Fruit fly (Drosophila melanogaster) whole organism, wandering third instar larva: ENCODE data around the gene Prx3.
A peak's percentile ranks its signal among the peaks of the same experiment; 100 is the strongest.

Experiments
- Abd-B ChIP-seq: fragments of >200 bp; optimal IDR thresholded peaks from 2 replicates; lab custom pipeline; 2017; ENCODE audit warnings: missing biosample characterization, missing genetic modification characterization
- CG32264 ChIP-seq: fragments of 200-800 bp; sonication (Bioruptor generic); optimal IDR thresholded peaks from 2 replicates; lab custom pipeline; 2016; ENCODE audit warnings: missing biosample characterization, missing genetic modification characterization
- CG9705 ChIP-seq: fragments of 200-800 bp; sonication (Bioruptor generic); optimal IDR thresholded peaks from 2 replicates; lab custom pipeline; 2018; ENCODE audit warnings: missing biosample characterization, mild to moderate bottlenecking, missing genetic modification characterization
- CrebA ChIP-seq: fragments of 200-800 bp; sonication (Bioruptor generic); optimal IDR thresholded peaks from 2 replicates; lab custom pipeline; 2016; ENCODE audit warnings: missing biosample characterization, mild to moderate bottlenecking, missing genetic modification characterization, borderline replicate concordance
- Dfd ChIP-seq: fragments of >200 bp; optimal IDR thresholded peaks from 2 replicates; lab custom pipeline; 2017; ENCODE audit warnings: missing biosample characterization, missing genetic modification characterization
- Dif ChIP-seq: fragments of 200-275, 200-300 bp; sonication (Bioruptor generic); optimal IDR thresholded peaks from 2 replicates; lab custom pipeline; 2018; ENCODE audit warnings: missing biosample characterization, missing genetic modification characterization; ENCODE audit not compliant: partially characterized antibody
- GATAd ChIP-seq: sonication (Bioruptor generic); optimal IDR thresholded peaks from 2 replicates; lab custom pipeline; 2016; ENCODE audit warnings: missing biosample characterization, missing genetic modification characterization
- HLH106 ChIP-seq: fragments of 200-800 bp; optimal IDR thresholded peaks from 3 replicates; lab custom pipeline; 2019; ENCODE audit warnings: missing biosample characterization, mild to moderate bottlenecking, missing genetic modification characterization, moderate library complexity
- Hnf4 ChIP-seq: fragments of 200-800 bp; sonication (Bioruptor generic); optimal IDR thresholded peaks from 2 replicates; lab custom pipeline; 2016; ENCODE audit warnings: missing biosample characterization, mild to moderate bottlenecking, missing genetic modification characterization
- Hr83 ChIP-seq: fragments of 200-300 bp; sonication (Bioruptor generic); optimal IDR thresholded peaks from 2 replicates; lab custom pipeline; 2016; ENCODE audit warnings: missing biosample characterization, mild to moderate bottlenecking, missing genetic modification characterization, moderate library complexity; ENCODE audit not compliant: poor library complexity, severe bottlenecking
- Jra ChIP-seq: sonication (Bioruptor generic); optimal IDR thresholded peaks from 2 replicates; lab custom pipeline; 2016; ENCODE audit warnings: missing biosample characterization, missing genetic modification characterization
- Mio ChIP-seq: sonication (Bioruptor generic); optimal IDR thresholded peaks from 2 replicates; lab custom pipeline; 2016; ENCODE audit warnings: missing biosample characterization, missing genetic modification characterization
- Myc ChIP-seq: fragments of >200 bp; optimal IDR thresholded peaks from 2 replicates; lab custom pipeline; 2017
- N ChIP-seq: fragments of >200 bp; optimal IDR thresholded peaks from 2 replicates; lab custom pipeline; 2018; ENCODE audit warnings: missing biosample characterization, missing external identifiers, missing genetic modification characterization
- OdsH ChIP-seq: fragments of 200-800 bp; sonication (Bioruptor generic); optimal IDR thresholded peaks from 2 replicates; lab custom pipeline; 2016; ENCODE audit warnings: missing biosample characterization, mild to moderate bottlenecking, missing genetic modification characterization
- Rel ChIP-seq, 2 experiments: fragments of 200-800 bp; sonication (Bioruptor generic) in 1 of 2; optimal IDR thresholded peaks; 2 replicates in 1 of 2; 3 replicates in 1 of 2; lab custom pipeline; 2016 to 2019; ENCODE audit warnings: mild to moderate bottlenecking in 2 of 2, missing biosample characterization in 2 of 2, missing genetic modification characterization in 2 of 2, moderate library complexity in 1 of 2
- Sp1 ChIP-seq: fragments of 200-800 bp; sonication (Bioruptor generic); optimal IDR thresholded peaks from 3 replicates; lab custom pipeline; 2019; ENCODE audit warnings: missing biosample characterization, mild to moderate bottlenecking, missing genetic modification characterization, moderate library complexity
- Vsx2 ChIP-seq: fragments of 200-300, 225-300 bp; sonication (Bioruptor generic); optimal IDR thresholded peaks from 2 replicates; lab custom pipeline; 2018; ENCODE audit warnings: missing biosample characterization, missing genetic modification characterization; ENCODE audit not compliant: partially characterized antibody
- br ChIP-seq: fragments of 200-800 bp; sonication (Bioruptor generic); optimal IDR thresholded peaks from 2 replicates; lab custom pipeline; 2016; ENCODE audit warnings: missing biosample characterization, missing genetic modification characterization
- brk ChIP-seq: fragments of 200-800 bp; sonication (Bioruptor generic); optimal IDR thresholded peaks from 2 replicates; lab custom pipeline; 2016; ENCODE audit warnings: missing biosample characterization, mild to moderate bottlenecking, missing genetic modification characterization
- dl ChIP-seq, 2 experiments: fragments of 175-275, 200-275 bp in 1 of 2; fragments of 200-275 bp in 1 of 2; sonication (Bioruptor generic); optimal IDR thresholded peaks; lab custom pipeline; 2018; ENCODE audit warnings: mild to moderate bottlenecking in 2 of 2, missing biosample characterization in 2 of 2, missing genetic modification characterization in 2 of 2, moderate library complexity in 2 of 2; ENCODE audit not compliant: partially characterized antibody in 2 of 2, insufficient read depth in 1 of 2
- dmrt93B ChIP-seq: fragments of 200-800 bp; sonication (Bioruptor generic); optimal IDR thresholded peaks from 2 replicates; lab custom pipeline; 2018; ENCODE audit warnings: missing biosample characterization, mild to moderate bottlenecking, missing genetic modification characterization
- dsf ChIP-seq: sonication (Bioruptor generic); optimal IDR thresholded peaks from 2 replicates; lab custom pipeline; 2016; ENCODE audit warnings: missing biosample characterization, missing genetic modification characterization, borderline replicate concordance
- ey ChIP-seq: fragments of 200-800 bp; sonication (Bioruptor generic); optimal IDR thresholded peaks from 2 replicates; lab custom pipeline; 2016; ENCODE audit warnings: missing biosample characterization, missing genetic modification characterization
- foxo ChIP-seq, 2 experiments: fragments of 200-800 bp; sonication (Bioruptor generic); optimal IDR thresholded peaks; 2 replicates in 1 of 2; 3 replicates in 1 of 2; lab custom pipeline; 2016 to 2017; ENCODE audit warnings: missing biosample characterization in 2 of 2, missing genetic modification characterization in 2 of 2
- fru ChIP-seq: fragments of 200-800 bp; sonication (Bioruptor generic); optimal IDR thresholded peaks from 3 replicates; lab custom pipeline; 2016; ENCODE audit warnings: missing biosample characterization, mild to moderate bottlenecking, missing genetic modification characterization
- h ChIP-seq: fragments of 200-800 bp; sonication (Bioruptor generic); optimal IDR thresholded peaks from 3 replicates; lab custom pipeline; 2016; ENCODE audit warnings: missing biosample characterization, mild to moderate bottlenecking, missing genetic modification characterization
- jim ChIP-seq: fragments of 175-275, 200-325 bp; sonication (Bioruptor generic); optimal IDR thresholded peaks from 2 replicates; lab custom pipeline; 2016; ENCODE audit warnings: missing biosample characterization, mild to moderate bottlenecking, missing genetic modification characterization
- lola ChIP-seq: fragments of >200 bp; optimal IDR thresholded peaks from 2 replicates; lab custom pipeline; 2017; ENCODE audit warnings: missing biosample characterization, missing genetic modification characterization
- pan ChIP-seq: fragments of >200 bp; optimal IDR thresholded peaks from 2 replicates; lab custom pipeline; 2017
- psq ChIP-seq: fragments of 200-800 bp; sonication (Bioruptor generic); optimal IDR thresholded peaks from 3 replicates; lab custom pipeline; 2017; ENCODE audit warnings: missing biosample characterization, mild to moderate bottlenecking, missing genetic modification characterization, moderate library complexity
- rgr ChIP-seq: fragments of 200-800 bp; sonication (Bioruptor generic); optimal IDR thresholded peaks from 3 replicates; lab custom pipeline; 2016; ENCODE audit warnings: missing biosample characterization, mild to moderate bottlenecking, missing genetic modification characterization
- sv ChIP-seq: fragments of 200-800 bp; sonication (Bioruptor generic); optimal IDR thresholded peaks from 3 replicates; lab custom pipeline; 2016; ENCODE audit warnings: missing biosample characterization, missing genetic modification characterization
- tai ChIP-seq: sonication (Bioruptor generic); optimal IDR thresholded peaks from 2 replicates; lab custom pipeline; 2016; ENCODE audit warnings: missing biosample characterization, missing genetic modification characterization
- usp ChIP-seq: fragments of >200 bp; optimal IDR thresholded peaks from 2 replicates; lab custom pipeline; 2017; ENCODE audit warnings: missing biosample characterization, missing genetic modification characterization
- woc ChIP-seq: sonication (Bioruptor generic); optimal IDR thresholded peaks from 2 replicates; lab custom pipeline; 2016; ENCODE audit warnings: missing biosample characterization, mild to moderate bottlenecking, missing genetic modification characterization

Prx3 gene

dm6 chr3R:17583658-17584460, 37.5 kb upstream of the Prx3 start:
- TF ChIP-seq woc (GFP tag; lab: Kevin White, UChicago) (no peak), Jra (GFP tag; lab: Kevin White, UChicago) (no peak), Sp1 (GFP tag; lab: Kevin White, UChicago) (peak; percentile 52), N (GFP tag; lab: Kevin White, UChicago) (no peak), CrebA (GFP tag; lab: Kevin White, UChicago) (no peak), brk (no peak), jim (GFP tag; lab: Kevin White, UChicago) (no peak), psq (no peak), ey (GFP tag; lab: Kevin White, UChicago) (peak; percentile 29), fru (GFP tag; lab: Kevin White, UChicago) (peak; percentile 40), OdsH (GFP tag; lab: Kevin White, UChicago) (peak; percentile 22), dl (GFP tag; optimal IDR thresholded peaks at IDR 0.05; lab: Kevin White, UChicago; ENCODE audit: insufficient read depth in 1 of 2, partially characterized antibody in 2 of 2) (no peak), Hr83 (GFP tag; lab: Kevin White, UChicago) (no peak), Rel (GFP tag; optimal IDR thresholded peaks at IDR 0.05; lab: Kevin White, UChicago) (no peak), Rel (tag; optimal IDR thresholded peaks at IDR 0.05; lab: Kevin White, UChicago) (no peak), Dif (GFP tag; lab: Kevin White, UChicago) (no peak), GATAd (GFP tag; lab: Kevin White, UChicago) (no peak), Dfd (GFP tag; lab: Kevin White, UChicago) (peak; percentile 23), Hnf4 (GFP tag; lab: Kevin White, UChicago) (no peak), HLH106 (tag; lab: Kevin White, UChicago) (peak; percentile 53), br (GFP tag; lab: Kevin White, UChicago) (peak; percentile 12), lola (no peak), sv (no peak), Myc (lab: Kevin White, UChicago) (no peak), Vsx2 (GFP tag; lab: Kevin White, UChicago) (no peak), pan (lab: Kevin White, UChicago) (no peak), dmrt93B (GFP tag; lab: Kevin White, UChicago) (no peak), CG32264 (GFP tag; lab: Kevin White, UChicago) (no peak), foxo (GFP tag; optimal IDR thresholded peaks at IDR 0.05; lab: Kevin White, UChicago) (peak in 1 of 2 experiments; percentile 57), dsf (GFP tag; lab: Kevin White, UChicago) (no peak), Abd-B (GFP tag; lab: Kevin White, UChicago) (no peak), CG9705 (no peak), usp (GFP tag; lab: Kevin White, UChicago) (no peak), Mio (no peak), tai (GFP tag; lab: Kevin White, UChicago) (no peak), rgr (GFP tag; lab: Kevin White, UChicago) (peak; percentile 23), h (GFP tag; lab: Kevin White, UChicago) (peak; percentile 44)

DNA sequence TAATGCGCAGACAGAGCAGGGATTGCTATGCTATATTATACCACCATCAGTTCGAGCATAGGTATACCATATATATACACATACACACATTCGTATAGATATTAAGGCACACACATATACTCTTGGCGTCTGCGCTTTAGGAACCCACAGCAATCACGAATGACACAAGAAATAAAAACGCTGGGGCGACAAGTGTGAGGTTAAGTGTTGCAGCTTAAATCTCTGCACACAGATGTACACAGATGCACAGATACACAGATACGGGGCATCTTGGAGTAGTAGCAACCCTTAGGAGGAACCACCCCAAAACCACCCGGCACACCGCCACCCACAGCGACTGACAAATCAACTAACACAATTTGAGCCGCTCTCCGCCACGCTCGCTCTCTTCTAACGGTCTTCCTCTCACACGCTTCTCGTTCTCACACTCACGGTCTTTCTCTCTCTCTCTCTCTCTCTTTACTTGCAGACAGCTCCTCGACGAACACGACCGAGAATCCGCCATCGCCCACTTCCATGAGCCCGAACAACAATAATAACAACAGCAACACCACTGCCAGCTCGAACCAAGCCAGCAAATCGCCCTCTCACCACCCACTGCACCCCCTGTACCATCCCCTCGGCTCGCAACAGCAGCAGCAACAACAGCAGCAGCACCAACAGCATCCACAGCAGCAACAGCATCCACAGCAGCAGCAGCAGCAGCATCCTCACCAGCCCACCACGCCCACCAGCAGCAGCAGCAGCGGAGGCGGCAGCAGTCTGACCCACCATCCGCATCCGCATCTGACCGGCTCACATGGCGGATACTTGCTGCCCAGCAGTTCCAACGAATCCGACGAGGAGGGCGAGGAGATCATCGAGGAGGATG, 20.5 kb upstream of the Prx3 start:
- no peak for TF ChIP-seq Rel (GFP tag; optimal IDR thresholded peaks at IDR 0.05; lab: Kevin White, UChicago)
- no peak for TF ChIP-seq Rel (tag; optimal IDR thresholded peaks at IDR 0.05; lab: Kevin White, UChicago)
- TF ChIP-seq Abd-B (GFP tag; lab: Kevin White, UChicago): no peak
- TF ChIP-seq Dfd (GFP tag; lab: Kevin White, UChicago): peak; percentile 85
